Worm (Caenorhabditis elegans) whole organism, L4 larva: Measurements from ENCODE around the gene ptr-6.
A peak's percentile ranks its signal among the peaks of the same experiment; 100 is the strongest.

ENCODE experiments used
- D1046.2 ChIP-seq: fragments of 200-800 bp; sonication (Bioruptor generic); IDR thresholded peaks from 2 replicates; pipeline ENCODE4 v1.3.6; 2022; ENCODE audit warnings: missing genetic modification characterization, missing compliant biosample characterization
- F37D6.2 ChIP-seq: sonication (generic microtip); optimal IDR thresholded peaks from 2 replicates; lab custom pipeline; 2016; ENCODE audit warnings: mild to moderate bottlenecking, missing genetic modification characterization, missing compliant biosample characterization
- F44E2.7 ChIP-seq: fragments of 200-800 bp; sonication (Bioruptor generic); IDR thresholded peaks from 2 replicates; pipeline ENCODE4 v2.1.2; 2022; ENCODE audit warnings: missing genetic modification characterization, missing compliant biosample characterization
- R02D3.7 ChIP-seq: fragments of 150-350 bp; sonication (generic microtip); optimal IDR thresholded peaks from 3 replicates; lab custom pipeline; 2014; ENCODE audit warnings: missing biosample characterization, missing genetic modification characterization
- Y105C5A.15 ChIP-seq: fragments of 200-800 bp; sonication (Bioruptor generic); IDR thresholded peaks from 2 replicates; pipeline ENCODE4 v1.3.6; 2022; ENCODE audit warnings: missing genetic modification characterization, missing compliant biosample characterization
- ZK546.5 ChIP-seq, 2 experiments: sonication (generic microtip); optimal IDR thresholded peaks; 2 replicates each; lab custom pipeline; 2017; ENCODE audit warnings: missing biosample characterization in 2 of 2, missing genetic modification characterization in 2 of 2
- aly-2 ChIP-seq: sonication (generic microtip); optimal IDR thresholded peaks from 2 replicates; lab custom pipeline; 2018; ENCODE audit warnings: missing biosample characterization, missing genetic modification characterization
- ama-1 ChIP-seq: fragments of 150-350 bp; optimal IDR thresholded peaks from 2 replicates; lab custom pipeline; 2014; ENCODE audit warnings: inconsistent platforms, mixed read lengths
- arid-1 ChIP-seq: fragments of 200-800 bp; sonication (Bioruptor generic); conservative IDR thresholded peaks from 2 replicates; pipeline ENCODE4 v1.3.6; 2022; ENCODE audit warnings: missing genetic modification reagents, missing genetic modification characterization, missing compliant biosample characterization
- attf-4 ChIP-seq: sonication (generic microtip); optimal IDR thresholded peaks from 3 replicates; lab custom pipeline; 2017; ENCODE audit warnings: missing biosample characterization, missing genetic modification characterization
- ceh-20 ChIP-seq: fragments of 200-800 bp; sonication (Bioruptor generic); IDR thresholded peaks from 2 replicates; pipeline ENCODE4 v1.3.6; 2022; ENCODE audit warnings: missing genetic modification reagents, missing genetic modification characterization, missing compliant biosample characterization
- ceh-28 ChIP-seq: fragments of 150-350 bp; optimal IDR thresholded peaks from 2 replicates; lab custom pipeline; 2014; ENCODE audit warnings: missing biosample characterization, missing genetic modification reagents, missing genetic modification characterization
- ceh-32 ChIP-seq: sonication (generic microtip); optimal IDR thresholded peaks from 2 replicates; lab custom pipeline; 2016; ENCODE audit warnings: mild to moderate bottlenecking, missing genetic modification characterization, missing compliant biosample characterization; ENCODE audit not compliant: poor library complexity
- ceh-44 ChIP-seq: fragments of 200-800 bp; sonication (Bioruptor generic); IDR thresholded peaks from 2 replicates; pipeline ENCODE4 v1.3.6; 2022; ENCODE audit warnings: missing genetic modification reagents, missing genetic modification characterization, missing compliant biosample characterization
- ceh-62 ChIP-seq: sonication (generic microtip); optimal IDR thresholded peaks from 2 replicates; lab custom pipeline; 2017; ENCODE audit warnings: missing biosample characterization, missing genetic modification characterization
- ceh-82 ChIP-seq: sonication (generic microtip); optimal IDR thresholded peaks from 2 replicates; lab custom pipeline; 2017; ENCODE audit warnings: missing biosample characterization, missing genetic modification characterization
- ces-1 ChIP-seq: fragments of 150-350 bp; sonication (generic microtip); optimal IDR thresholded peaks from 4 replicates; lab custom pipeline; 2014; ENCODE audit warnings: missing biosample characterization, missing genetic modification reagents, missing genetic modification characterization
- ctbp-1 ChIP-seq: fragments of 200-800 bp; sonication (Bioruptor generic); IDR thresholded peaks from 2 replicates; pipeline ENCODE4 v1.3.6; 2022; ENCODE audit warnings: missing genetic modification reagents, missing genetic modification characterization, missing compliant biosample characterization
- daf-16 ChIP-seq, 3 experiments: sonication (generic microtip); optimal IDR thresholded peaks; 2 replicates each; lab custom pipeline; 2016 to 2017; ENCODE audit warnings: missing genetic modification characterization in 3 of 3, missing genetic modification reagents in 3 of 3, mild to moderate bottlenecking in 2 of 3, missing compliant biosample characterization in 2 of 3, missing biosample characterization in 1 of 3, moderate library complexity in 1 of 3
- daf-19 ChIP-seq: fragments of 200-800 bp; sonication (Bioruptor generic); conservative IDR thresholded peaks from 2 replicates; pipeline ENCODE4 v1.3.6; 2022; ENCODE audit warnings: missing genetic modification characterization, missing compliant biosample characterization
- daf-8 ChIP-seq: fragments of 200-800 bp; sonication (Bioruptor generic); IDR thresholded peaks from 2 replicates; pipeline ENCODE4 v1.3.6; 2022; ENCODE audit warnings: missing genetic modification characterization, missing compliant biosample characterization
- dmd-9 ChIP-seq: fragments of 200-800 bp; sonication (Bioruptor generic); IDR thresholded peaks from 2 replicates; pipeline ENCODE4 v1.3.6; 2022; ENCODE audit warnings: missing genetic modification reagents, missing genetic modification characterization, missing compliant biosample characterization
- egl-27 ChIP-seq: sonication (generic microtip); optimal IDR thresholded peaks from 3 replicates; lab custom pipeline; 2017; ENCODE audit warnings: missing biosample characterization, missing genetic modification reagents, missing genetic modification characterization
- fos-1 ChIP-seq: fragments of 150-350 bp; optimal IDR thresholded peaks from 2 replicates; lab custom pipeline; 2014; ENCODE audit warnings: missing biosample characterization, missing genetic modification characterization
- hif-1 ChIP-seq, 2 experiments: sonication (generic microtip); optimal IDR thresholded peaks; 2 replicates each; lab custom pipeline; 2016 to 2017; ENCODE audit warnings: missing compliant biosample characterization in 2 of 2, missing genetic modification characterization in 2 of 2, missing genetic modification reagents in 2 of 2, missing genotype in 2 of 2, mild to moderate bottlenecking in 1 of 2
- hmg-1.1 ChIP-seq: fragments of 200-800 bp; sonication (Bioruptor generic); IDR thresholded peaks from 2 replicates; pipeline ENCODE4 v1.3.6; 2022; ENCODE audit warnings: missing genetic modification reagents, missing genetic modification characterization, missing compliant biosample characterization
- jun-1 ChIP-seq: fragments of 150-350 bp; optimal IDR thresholded peaks from 2 replicates; lab custom pipeline; 2014; ENCODE audit warnings: missing biosample characterization, missing genetic modification reagents, missing genetic modification characterization
- lin-1 ChIP-seq: fragments of 200-800 bp; sonication (Bioruptor generic); IDR thresholded peaks from 2 replicates; pipeline ENCODE4 v1.3.6; 2022; ENCODE audit warnings: missing genetic modification reagents, missing genetic modification characterization, missing compliant biosample characterization
- lin-39 ChIP-seq: fragments of 150-350 bp; optimal IDR thresholded peaks from 2 replicates; lab custom pipeline; 2014; ENCODE audit warnings: missing biosample characterization, missing genetic modification reagents, missing genetic modification characterization
- mep-1 ChIP-seq: fragments of 150-350 bp; sonication (generic microtip); optimal IDR thresholded peaks from 3 replicates; lab custom pipeline; 2014; ENCODE audit warnings: missing biosample characterization, missing genetic modification characterization
- mes-2 ChIP-seq: sonication (generic microtip); optimal IDR thresholded peaks from 2 replicates; lab custom pipeline; 2016; ENCODE audit warnings: missing genotype, mild to moderate bottlenecking, missing genetic modification characterization, missing compliant biosample characterization; ENCODE audit not compliant: poor library complexity, severe bottlenecking
- mxl-2 ChIP-seq: fragments of 200-800 bp; sonication (Bioruptor generic); conservative IDR thresholded peaks from 2 replicates; pipeline ENCODE4 v1.3.6; 2022; ENCODE audit warnings: missing genetic modification reagents, missing genetic modification characterization, missing compliant biosample characterization
- nhr-111 ChIP-seq: fragments of 200-800 bp; sonication (Bioruptor generic); optimal IDR thresholded peaks from 2 replicates; lab custom pipeline; 2018; ENCODE audit warnings: mild to moderate bottlenecking, missing genetic modification characterization, missing compliant biosample characterization
- nhr-237 ChIP-seq: sonication (generic microtip); optimal IDR thresholded peaks from 2 replicates; lab custom pipeline; 2017; ENCODE audit warnings: missing biosample characterization, missing genetic modification characterization
- nhr-25 ChIP-seq: sonication (generic microtip); optimal IDR thresholded peaks from 2 replicates; lab custom pipeline; 2017; ENCODE audit warnings: missing genetic modification characterization, mild to moderate bottlenecking, missing compliant biosample characterization, antibody characterized with exemption, moderate library complexity, borderline replicate concordance; ENCODE audit not compliant: insufficient read depth
- nhr-48 ChIP-seq: sonication (generic microtip); optimal IDR thresholded peaks from 2 replicates; lab custom pipeline; 2016; ENCODE audit warnings: mild to moderate bottlenecking, missing genetic modification characterization, missing compliant biosample characterization
- nhr-76 ChIP-seq: fragments of 150-350 bp; optimal IDR thresholded peaks from 2 replicates; lab custom pipeline; 2014; ENCODE audit warnings: missing biosample characterization, missing genetic modification characterization
- pha-4 ChIP-seq, 2 experiments: fragments of 150-350 bp in 1 of 2; fragments of 200-800 bp in 1 of 2; sonication (Bioruptor generic) in 1 of 2; IDR thresholded peaks in 1 of 2; optimal IDR thresholded peaks in 1 of 2; 2 replicates each; pipeline versions ENCODE4 v1.3.6 to Lab custom; 2014 to 2022; ENCODE audit warnings: missing genetic modification characterization in 2 of 2, missing genetic modification reagents in 2 of 2, missing biosample characterization in 1 of 2, missing compliant biosample characterization in 1 of 2
- pqm-1 ChIP-seq: sonication (generic microtip); optimal IDR thresholded peaks from 2 replicates; lab custom pipeline; 2017; ENCODE audit warnings: missing biosample characterization, missing genetic modification characterization
- saeg-2 ChIP-seq: fragments of 200-800 bp; sonication (Bioruptor generic); IDR thresholded peaks from 2 replicates; pipeline ENCODE4 v1.3.6; 2022; ENCODE audit warnings: missing genetic modification reagents, missing genetic modification characterization, missing compliant biosample characterization
- set-16 ChIP-seq: fragments of 200-800 bp; sonication (Bioruptor generic); IDR thresholded peaks from 2 replicates; pipeline ENCODE4 v1.3.6; 2022; ENCODE audit warnings: missing genetic modification reagents, missing genetic modification characterization, missing compliant biosample characterization
- spr-1 ChIP-seq: sonication (generic microtip); optimal IDR thresholded peaks from 2 replicates; lab custom pipeline; 2016; ENCODE audit warnings: mild to moderate bottlenecking, missing genetic modification characterization, missing compliant biosample characterization
- unc-39 ChIP-seq: sonication (generic microtip); optimal IDR thresholded peaks from 2 replicates; lab custom pipeline; 2017; ENCODE audit warnings: missing biosample characterization, missing genetic modification characterization
- vab-7 ChIP-seq: fragments of 200-800 bp; sonication (Bioruptor generic); IDR thresholded peaks from 2 replicates; pipeline ENCODE4 v1.3.6; 2022; ENCODE audit warnings: missing genetic modification reagents, missing genetic modification characterization, missing compliant biosample characterization
- zag-1 ChIP-seq: fragments of 150-350 bp; optimal IDR thresholded peaks from 2 replicates; lab custom pipeline; 2014; ENCODE audit warnings: missing biosample characterization, missing genetic modification characterization
- zfp-3 ChIP-seq: fragments of 200-800 bp; sonication (Bioruptor generic); conservative IDR thresholded peaks from 2 replicates; pipeline ENCODE4 v1.3.6; 2022; ENCODE audit warnings: missing genetic modification reagents, missing genetic modification characterization, missing compliant biosample characterization
- ztf-11 ChIP-seq: fragments of 150-350 bp; optimal IDR thresholded peaks from 2 replicates; lab custom pipeline; 2014; ENCODE audit warnings: missing biosample characterization, missing genetic modification characterization
- ztf-7 ChIP-seq: fragments of 150-350 bp; optimal IDR thresholded peaks from 2 replicates; lab custom pipeline; 2014; ENCODE audit warnings: missing biosample characterization, missing genetic modification characterization

Gene ptr-6

ce11 chrII:5293287-5293850 lies 46.7 kb upstream of the ptr-6 start, which contains the start of gene ZK622.1 (continued):
- TF ChIP-seq nhr-76 (tag; lab: Kevin White, UChicago) (no peak), mep-1 (peak; percentile 33), spr-1 (tag; lab: Kevin White, UChicago) (peak; percentile 23), ceh-62 (no peak), ztf-11 (no peak), lin-1 (GFP tag; lab: Robert Waterston, UW) (peak; percentile 34; the same call in 1 of the 2 replicates), ceh-20 (peak; percentile 74), unc-39 (no peak), ama-1 (lab: Kevin White, UChicago) (no peak), set-16 (GFP tag; lab: Robert Waterston, UW) (no peak), D1046.2 (peak; percentile 84; the same call in 1 of the 2 replicates), mes-2 (tag; lab: Kevin White, UChicago) (peak; percentile 71), fos-1 (tag; lab: Kevin White, UChicago) (no peak), ztf-7 (tag; lab: Kevin White, UChicago) (no peak), ctbp-1 (peak; percentile 49), daf-8 (no peak)
- TF ChIP-seq, all 104 proteins: peak for 44

- TF ChIP-seq pha-4 (GFP tag; IDR thresholded peaks at IDR 0.05; lab: Robert Waterston, UW) (peak; percentile 88), pha-4 (tag; optimal IDR thresholded peaks at IDR 0.05; lab: Kevin White, UChicago) (no peak), mxl-2 (no peak), dmd-9 (GFP tag; lab: Robert Waterston, UW) (0 out of 2 replicates have a peak, but pooled peaks have one; percentile 29), zag-1 (tag; lab: Kevin White, UChicago) (no peak), lin-1 (GFP tag; lab: Robert Waterston, UW) (0 out of 2 replicates have a peak, but pooled peaks have one; percentile 26), arid-1 (peak; percentile 67), aly-2 (peak; percentile 9), ceh-32 (no peak), ceh-82 (tag; lab: Kevin White, UChicago) (no peak), jun-1 (tag; lab: Kevin White, UChicago) (no peak), F37D6.2 (tag; lab: Kevin White, UChicago) (peak; percentile 26), nhr-25 (no peak), ctbp-1 (peak; percentile 67; the same call in 1 of the 2 replicates), daf-19 (GFP tag; lab: Robert Waterston, UW) (peak; percentile 76), hmg-1.1 (GFP tag; lab: Robert Waterston, UW) (peak; percentile 85), pqm-1 (tag; lab: Kevin White, UChicago) (no peak), nhr-76 (tag; lab: Kevin White, UChicago) (no peak), ZK546.5 (tag; optimal IDR thresholded peaks at IDR 0.05; lab: Kevin White, UChicago) (no peak), ces-1 (GFP tag; lab: Kevin White, UChicago) (no peak), R02D3.7 (tag; lab: Kevin White, UChicago) (no peak), attf-4 (tag; lab: Kevin White, UChicago) (no peak), daf-16 (GFP tag; optimal IDR thresholded peaks at IDR 0.05; lab: Kevin White, UChicago) (peak; percentile 15 to 79), daf-16 (tag; optimal IDR thresholded peaks at IDR 0.05; lab: Kevin White, UChicago) (peak; percentile 66), nhr-111 (GFP tag; lab: Kevin White, UChicago) (no peak), Y105C5A.15 (GFP tag; lab: Robert Waterston, UW) (peak; percentile 91; the same call in 1 of the 2 replicates), nhr-48 (tag; lab: Kevin White, UChicago) (peak; percentile 64), ceh-28 (tag; lab: Kevin White, UChicago) (no peak), saeg-2 (no peak), lin-39 (tag; lab: Kevin White, UChicago) (no peak), ceh-44 (GFP tag; lab: Robert Waterston, UW) (peak; percentile 63), egl-27 (tag; lab: Kevin White, UChicago) (no peak), nhr-237 (tag; lab: Kevin White, UChicago) (no peak), hif-1 (tag; optimal IDR thresholded peaks at IDR 0.05; lab: Kevin White, UChicago) (peak in 1 of 2 experiments; percentile 26), F44E2.7 (GFP tag; lab: Robert Waterston, UW) (0 out of 2 replicates have a peak, but pooled peaks have one; percentile 34), vab-7 (peak; percentile 82), zfp-3 (GFP tag; lab: Robert Waterston, UW) (0 out of 2 replicates have a peak, but pooled peaks have one; percentile 46), mep-1 (peak; percentile 77)
Measured at ce11 chrII:5292226-5292752, 45.7 kb upstream of the ptr-6 start, which contains the start of gene ZK622.4. Gene ZK622.4 (plus strand): TSS chrII:5292702.
